Fruit fly (Drosophila melanogaster): ENCODE measurements around the gene CG16704.

Gene CG16704

dm6 chr2L:3648173-3648972 is 44.0 kb downstream of the CG16704 start (continued):
- TF ChIP-seq grau (tag; optimal IDR thresholded peaks at IDR 0.05) = peak; percentile 18
- no peak for TF ChIP-seq Hr39 (optimal IDR thresholded peaks at IDR 0.05)
- TF ChIP-seq Ssrp (tag; optimal IDR thresholded peaks at IDR 0.05) = no peak
- no peak for TF ChIP-seq slou (GFP tag; optimal IDR thresholded peaks at IDR 0.05)
- no peak; the same call in 2 of the 3 replicates for TF ChIP-seq zen2 (GFP tag; IDR thresholded peaks at IDR 0.05; ENCODE audit: partially characterized antibody)
- TF ChIP-seq Dref (GFP tag; IDR thresholded peaks at IDR 0.05) = peak; percentile 56
- peak; percentile 78 for TF ChIP-seq CG7745 (tag; optimal IDR thresholded peaks at IDR 0.05)
- TF ChIP-seq CG13287 (GFP tag; IDR thresholded peaks at IDR 0.05; ENCODE audit: partially characterized antibody) = peak; percentile 90
- TF ChIP-seq CG18599 (GFP tag; optimal IDR thresholded peaks at IDR 0.05) = no peak
- peak; percentile 31 for TF ChIP-seq Dp (GFP tag; optimal IDR thresholded peaks at IDR 0.05)
- no peak for TF ChIP-seq nerfin-2 (GFP tag; IDR thresholded peaks at IDR 0.05; ENCODE audit: partially characterized antibody)
- peak; percentile 26; the same call in 1 of the 2 replicates for TF ChIP-seq Rfx (GFP tag; IDR thresholded peaks at IDR 0.05)
- TF ChIP-seq Doc3 (GFP tag; IDR thresholded peaks at IDR 0.05; ENCODE audit: partially characterized antibody) = peak; percentile 84
- peak; percentile 73 for TF ChIP-seq unc-4 (GFP tag; IDR thresholded peaks at IDR 0.05; ENCODE audit: partially characterized antibody)
- TF ChIP-seq so (GFP tag; IDR thresholded peaks at IDR 0.05) = no peak
- TF ChIP-seq Dll (GFP tag; IDR thresholded peaks at IDR 0.05; ENCODE audit: partially characterized antibody) = peak; percentile 87
- no peak for TF ChIP-seq CG17829 (tag; optimal IDR thresholded peaks at IDR 0.05)
- no peak for TF ChIP-seq NC2α (GFP tag; optimal IDR thresholded peaks at IDR 0.05)
- no peak for TF ChIP-seq Rx (GFP tag; IDR thresholded peaks at IDR 0.05)
- TF ChIP-seq CG8924 (tag; optimal IDR thresholded peaks at IDR 0.05) = no peak
- TF ChIP-seq CG17328 (GFP tag; IDR thresholded peaks at IDR 0.05) = no peak
- TF ChIP-seq CG4707 (GFP tag; optimal IDR thresholded peaks at IDR 0.05) = no peak
- TF ChIP-seq gem (tag; optimal IDR thresholded peaks at IDR 0.05) = peak; percentile 28
- TF ChIP-seq Hr78 (GFP tag; optimal IDR thresholded peaks at IDR 0.05) = no peak
- peak; percentile 50 for TF ChIP-seq Sry-δ (GFP tag; optimal IDR thresholded peaks at IDR 0.05)
- TF ChIP-seq CG10209 (GFP tag; optimal IDR thresholded peaks at IDR 0.05) = no peak
- no peak for TF ChIP-seq CG18619 (GFP tag; optimal IDR thresholded peaks at IDR 0.05)
- TF ChIP-seq CG13624 (GFP tag; optimal IDR thresholded peaks at IDR 0.05) = no peak
- TF ChIP-seq pros (GFP tag; optimal IDR thresholded peaks at IDR 0.05) = no peak
- peak; percentile 21 to 41 for TF ChIP-seq Trl (optimal IDR thresholded peaks at IDR 0.05)
- TF ChIP-seq Trl (GFP tag; optimal IDR thresholded peaks at IDR 0.05) = no peak
- TF ChIP-seq corto (GFP tag; optimal IDR thresholded peaks at IDR 0.05) = peak; percentile 6
- peak; percentile 70 for TF ChIP-seq row (GFP tag; IDR thresholded peaks at IDR 0.05)
- peak; percentile 14 for TF ChIP-seq stwl (tag; optimal IDR thresholded peaks at IDR 0.05)
- TF ChIP-seq Poxn (GFP tag; IDR thresholded peaks at IDR 0.05) = no peak
- TF ChIP-seq CG11560 (tag; IDR thresholded peaks at IDR 0.05) = no peak
- no peak for TF ChIP-seq ato (GFP tag; IDR thresholded peaks at IDR 0.05; ENCODE audit: partially characterized antibody)
- TF ChIP-seq CG1024 (GFP tag; IDR thresholded peaks at IDR 0.05) = no peak
- TF ChIP-seq CG31441 (GFP tag; IDR thresholded peaks at IDR 0.05) = no peak
- TF ChIP-seq CG10979 (tag; optimal IDR thresholded peaks at IDR 0.05) = no peak
- TF ChIP-seq slbo (GFP tag; IDR thresholded peaks at IDR 0.05) = no peak; the same call in 1 of the 2 replicates
- no peak for TF ChIP-seq lbe (GFP tag; optimal IDR thresholded peaks at IDR 0.05)
- TF ChIP-seq jumu (GFP tag; optimal IDR thresholded peaks at IDR 0.05) = no peak
- peak; percentile 67 for TF ChIP-seq BEAF-32 (GFP tag; optimal IDR thresholded peaks at IDR 0.05)
- TF ChIP-seq Blimp-1 (GFP tag; optimal IDR thresholded peaks at IDR 0.05) = no peak
- no peak for TF ChIP-seq ab (GFP tag; optimal IDR thresholded peaks at IDR 0.05)
- no peak for TF ChIP-seq CG6683 (GFP tag; optimal IDR thresholded peaks at IDR 0.05)
- TF ChIP-seq Neu2 (GFP tag; optimal IDR thresholded peaks at IDR 0.05; ENCODE audit: borderline replicate concordance) = no peak

Data from whole organism, embryonic.